Worm (Caenorhabditis elegans) whole organism, early embryonic: Measurements from ENCODE around the gene txt-1.

Experiments used
- F13C5.2 ChIP-seq: sonication (generic microtip); optimal IDR thresholded peaks from 2 replicates; lab custom pipeline; 2017; ENCODE audit warnings: mild to moderate bottlenecking, missing genetic modification characterization, inconsistent platforms, missing compliant biosample characterization
- aly-1 ChIP-seq: sonication (generic microtip); optimal IDR thresholded peaks from 2 replicates; lab custom pipeline; 2016; ENCODE audit warnings: missing genetic modification characterization, missing compliant biosample characterization
- ama-1 ChIP-seq: fragments of 150-350 bp; optimal IDR thresholded peaks from 2 replicates; lab custom pipeline; 2014
- hmbx-1 ChIP-seq: sonication (generic microtip); optimal IDR thresholded peaks from 2 replicates; lab custom pipeline; 2016; ENCODE audit warnings: mild to moderate bottlenecking, missing genetic modification characterization, missing compliant biosample characterization
- hmg-4 ChIP-seq: fragments of 200-800 bp; sonication (Bioruptor generic); optimal IDR thresholded peaks from 2 replicates; lab custom pipeline; 2018; ENCODE audit warnings: mild to moderate bottlenecking, missing genetic modification characterization, missing compliant biosample characterization
- hnd-1 ChIP-seq: sonication (generic microtip); optimal IDR thresholded peaks from 2 replicates; lab custom pipeline; 2016; ENCODE audit warnings: missing genetic modification characterization, missing compliant biosample characterization
- pes-1 ChIP-seq: fragments of 200-800 bp; sonication (Bioruptor generic); IDR thresholded peaks from 2 replicates; pipeline ENCODE4 v1.3.6; 2022; ENCODE audit warnings: missing genetic modification reagents, missing genetic modification characterization, missing compliant biosample characterization
- sea-1 ChIP-seq: fragments of 200-800 bp; sonication (Bioruptor generic); conservative IDR thresholded peaks from 2 replicates; pipeline ENCODE4 v1.3.6; 2022; ENCODE audit warnings: missing genetic modification characterization, missing compliant biosample characterization
- tbx-11 ChIP-seq: fragments of 200-800 bp; sonication (Bioruptor generic); IDR thresholded peaks from 2 replicates; pipeline ENCODE4 v1.3.6; 2022; ENCODE audit warnings: missing genetic modification characterization, missing compliant biosample characterization

ce11 chrII:146933-147332 is 40.9 kb downstream of the txt-1 start, which contains the start of gene T25D3.4:
- TF ChIP-seq F13C5.2 (no peak), ama-1 (no peak), sea-1 (no peak), pes-1 (no peak), aly-1 (tag; lab: Kevin White, UChicago) (no peak), hmg-4 (GFP tag; lab: Kevin White, UChicago) (no peak), hmbx-1 (no peak), tbx-11 (GFP tag; lab: Robert Waterston, UW) (no peak), hnd-1 (tag; lab: Kevin White, UChicago) (no peak)
